Fruit fly (Drosophila melanogaster) whole organism, embryonic: ENCODE results near the gene Fer2LCH.

ENCODE experiments used
- Blimp-1 ChIP-seq: fragments of 200-800 bp; sonication (Bioruptor generic); optimal IDR thresholded peaks from 3 replicates; lab custom pipeline; 2018; ENCODE audit warnings: missing biosample characterization, missing genetic modification characterization, mild to moderate bottlenecking, moderate library complexity, missing genetic modification reagents
- CG11504 ChIP-seq: fragments of 200-800 bp; sonication (Bioruptor generic); optimal IDR thresholded peaks from 3 replicates; lab custom pipeline; 2019; ENCODE audit warnings: missing biosample characterization, mild to moderate bottlenecking, missing genetic modification characterization, moderate library complexity
- CG11695 ChIP-seq: fragments of 200-800 bp; sonication (Bioruptor generic); IDR thresholded peaks from 3 replicates; pipeline ENCODE4 v1.3.6; 2022; ENCODE audit warnings: missing biosample characterization, missing genetic modification characterization
- CG11723 ChIP-seq: fragments of 200-800 bp; sonication (Bioruptor generic); optimal IDR thresholded peaks from 2 replicates; lab custom pipeline; 2017; ENCODE audit warnings: missing biosample characterization, mild to moderate bottlenecking, missing genetic modification characterization
- CG12071 ChIP-seq: fragments of 200-800 bp; sonication (Bioruptor generic); optimal IDR thresholded peaks from 3 replicates; lab custom pipeline; 2018; ENCODE audit warnings: missing biosample characterization, mild to moderate bottlenecking, missing genetic modification characterization
- CG13287 ChIP-seq: fragments of 200-800 bp; sonication (Bioruptor generic); IDR thresholded peaks from 2 replicates; pipeline ENCODE4 v1.3.6; 2022; ENCODE audit warnings: missing biosample characterization, missing genetic modification characterization; ENCODE audit not compliant: partially characterized antibody
- CG1529 ChIP-seq: fragments of 200-800 bp; sonication (Bioruptor generic); optimal IDR thresholded peaks from 3 replicates; lab custom pipeline; 2018; ENCODE audit warnings: missing biosample characterization, missing genetic modification characterization
- CG18476 ChIP-seq: fragments of 200-800 bp; sonication (Bioruptor generic); optimal IDR thresholded peaks from 2 replicates; lab custom pipeline; 2016; ENCODE audit warnings: missing biosample characterization, mild to moderate bottlenecking, missing genetic modification characterization
- CG4360 ChIP-seq: fragments of 200-800 bp; sonication (Bioruptor generic); IDR thresholded peaks from 2 replicates; pipeline ENCODE4 v1.3.6; 2022; ENCODE audit warnings: missing biosample characterization, missing genetic modification characterization
- CG6813 ChIP-seq: fragments of 200-800 bp; sonication (Bioruptor generic); optimal IDR thresholded peaks from 2 replicates; lab custom pipeline; 2017; ENCODE audit warnings: missing biosample characterization, missing genetic modification characterization, mild to moderate bottlenecking, moderate library complexity, missing genetic modification reagents
- Drgx ChIP-seq: fragments of 200-800 bp; sonication (Bioruptor generic); IDR thresholded peaks from 2 replicates; pipeline ENCODE4 v1.3.6; 2022; ENCODE audit warnings: missing biosample characterization, missing genetic modification characterization
- Eip74EF ChIP-seq, 2 experiments: fragments of 200-800 bp in 1 of 2; fragments of >200 bp in 1 of 2; sonication (Bioruptor generic) in 1 of 2; optimal IDR thresholded peaks; 2 replicates each; lab custom pipeline; 2017 to 2019; ENCODE audit warnings: missing biosample characterization in 2 of 2, missing genetic modification characterization in 2 of 2, mild to moderate bottlenecking in 1 of 2, moderate library complexity in 1 of 2
- HHEX ChIP-seq: fragments of 200-800 bp; sonication (Bioruptor generic); optimal IDR thresholded peaks from 3 replicates; lab custom pipeline; 2017; ENCODE audit warnings: missing biosample characterization, mild to moderate bottlenecking, missing genetic modification characterization, missing genetic modification reagents
- Hey ChIP-seq: fragments of 200-800 bp; sonication (Bioruptor generic); optimal IDR thresholded peaks from 3 replicates; lab custom pipeline; 2018; ENCODE audit warnings: missing biosample characterization, mild to moderate bottlenecking, missing genetic modification characterization
- MBD-R2 ChIP-seq: fragments of 200-800 bp; sonication (Bioruptor generic); IDR thresholded peaks from 2 replicates; pipeline ENCODE4 v1.3.6; 2022; ENCODE audit warnings: missing biosample characterization, missing genetic modification characterization
- NFAT ChIP-seq: fragments of 200-800 bp; sonication (Bioruptor generic); IDR thresholded peaks from 2 replicates; pipeline ENCODE4 v1.3.6; 2022; ENCODE audit warnings: missing biosample characterization, missing genetic modification characterization
- PHDP ChIP-seq: fragments of 200-800 bp; sonication (Bioruptor generic); optimal IDR thresholded peaks from 3 replicates; lab custom pipeline; 2018; ENCODE audit warnings: missing biosample characterization, mild to moderate bottlenecking, missing genetic modification characterization, moderate library complexity
- Side ChIP-seq: fragments of 200-800 bp; sonication (Bioruptor generic); optimal IDR thresholded peaks from 2 replicates; lab custom pipeline; 2016; ENCODE audit warnings: missing biosample characterization, missing genetic modification characterization
- Vsx1 ChIP-seq: fragments of 200-800 bp; sonication (Bioruptor generic); optimal IDR thresholded peaks from 2 replicates; lab custom pipeline; 2017; ENCODE audit warnings: missing biosample characterization, mild to moderate bottlenecking, missing genetic modification characterization, missing genetic modification reagents
- bsh ChIP-seq, 2 experiments: fragments of 200-800 bp; sonication (Bioruptor generic); optimal IDR thresholded peaks; 2 replicates each; lab custom pipeline; 2017 to 2018; ENCODE audit warnings: mild to moderate bottlenecking in 2 of 2, missing biosample characterization in 2 of 2, missing genetic modification characterization in 2 of 2, moderate library complexity in 1 of 2
- chinmo ChIP-seq: fragments of 200-800 bp; sonication (Bioruptor generic); IDR thresholded peaks from 4 replicates; pipeline ENCODE4 v1.3.6; 2022; ENCODE audit warnings: missing biosample characterization, missing genetic modification characterization; ENCODE audit not compliant: partially characterized antibody
- crol ChIP-seq: fragments of 200-800 bp; sonication (Bioruptor generic); IDR thresholded peaks from 2 replicates; pipeline ENCODE4 v1.3.6; 2022; ENCODE audit warnings: missing biosample characterization, missing genetic modification characterization
- dm ChIP-seq: fragments of 200-800 bp; sonication (Bioruptor generic); optimal IDR thresholded peaks from 3 replicates; lab custom pipeline; 2016; ENCODE audit warnings: missing biosample characterization, missing genetic modification characterization
- exex ChIP-seq: fragments of 200-800 bp; sonication (Bioruptor generic); optimal IDR thresholded peaks from 4 replicates; lab custom pipeline; 2018; ENCODE audit warnings: missing biosample characterization, mild to moderate bottlenecking, missing genetic modification characterization, moderate library complexity
- fru ChIP-seq: fragments of >200 bp; optimal IDR thresholded peaks from 2 replicates; lab custom pipeline; 2017
- kni ChIP-seq: fragments of 200-800 bp; sonication (Bioruptor generic); optimal IDR thresholded peaks from 3 replicates; lab custom pipeline; 2017; ENCODE audit warnings: mild to moderate bottlenecking, missing biosample characterization, missing genetic modification reagents, missing genetic modification characterization
- lab ChIP-seq: fragments of 200-800 bp; sonication (Bioruptor generic); optimal IDR thresholded peaks from 3 replicates; lab custom pipeline; 2017; ENCODE audit warnings: missing biosample characterization, missing genetic modification characterization, mild to moderate bottlenecking, moderate library complexity, missing genetic modification reagents
- slbo ChIP-seq: fragments of 200-800 bp; sonication (Bioruptor generic); IDR thresholded peaks from 2 replicates; pipeline ENCODE4 v1.3.6; 2022; ENCODE audit warnings: missing biosample characterization, missing genetic modification characterization
- stwl ChIP-seq: fragments of 200-800 bp; sonication (Bioruptor generic); optimal IDR thresholded peaks from 3 replicates; lab custom pipeline; 2018; ENCODE audit warnings: missing biosample characterization, mild to moderate bottlenecking, missing genetic modification characterization, moderate library complexity
- tll ChIP-seq, 2 experiments: fragments of 200-800 bp in 1 of 2; fragments of >200 bp in 1 of 2; sonication (Bioruptor generic) in 1 of 2; optimal IDR thresholded peaks; 2 replicates each; lab custom pipeline; 2017 to 2019; ENCODE audit warnings: missing biosample characterization in 2 of 2, missing genetic modification characterization in 2 of 2, mild to moderate bottlenecking in 1 of 2, moderate library complexity in 1 of 2
- tup ChIP-seq: fragments of 200-800 bp; sonication (Bioruptor generic); optimal IDR thresholded peaks from 2 replicates; lab custom pipeline; 2016; ENCODE audit warnings: missing biosample characterization, mild to moderate bottlenecking, missing genetic modification characterization, moderate library complexity
- yki ChIP-seq: fragments of >200 bp; optimal IDR thresholded peaks from 3 replicates; lab custom pipeline; 2018
- zen ChIP-seq: fragments of 200-800 bp; sonication (Bioruptor generic); optimal IDR thresholded peaks from 3 replicates; lab custom pipeline; 2018; ENCODE audit warnings: missing biosample characterization, mild to moderate bottlenecking, missing genetic modification characterization, moderate library complexity

The Fer2LCH gene

dm6 chr3R:30343048-30343447 is 44.6 kb upstream of the Fer2LCH start:
- TF ChIP-seq kni (GFP tag; lab: Kevin White, UChicago) (no peak), Drgx (GFP tag; lab: Robert Waterston, UW) (peak; percentile 83)

- TF ChIP-seq Drgx (GFP tag; lab: Robert Waterston, UW) (peak; percentile 35), stwl (tag; lab: Kevin White, UChicago) (no peak), CG11504 (peak; percentile 86), dm (GFP tag; lab: Kevin White, UChicago) (no peak), yki (lab: Kevin White, UChicago) (no peak), NFAT (GFP tag; lab: Robert Waterston, UW) (0 out of 2 replicates have a peak, but pooled peaks have one; percentile 26), tup (GFP tag; lab: Kevin White, UChicago) (no peak), fru (lab: Kevin White, UChicago) (no peak), Eip74EF (GFP tag; optimal IDR thresholded peaks at IDR 0.05; lab: Kevin White, UChicago) (no peak), crol (0 out of 2 replicates have a peak, but pooled peaks have one; percentile 32)
Measured at dm6 chr3R:30343453-30344220, 44.0 kb upstream of the Fer2LCH start.

- no peak for TF ChIP-seq CG13287 (GFP tag; lab: Robert Waterston, UW)
- TF ChIP-seq CG4360 (GFP tag; lab: Robert Waterston, UW): 0 out of 2 replicates have a peak, but pooled peaks have one; percentile 5
- peak; percentile 5 for TF ChIP-seq zen
- 0 out of 2 replicates have a peak, but pooled peaks have one; percentile 7 for TF ChIP-seq crol
- TF ChIP-seq MBD-R2: 0 out of 2 replicates have a peak, but pooled peaks have one; percentile 9
- peak; percentile 91 for TF ChIP-seq Drgx (GFP tag; lab: Robert Waterston, UW)
- TF ChIP-seq bsh (GFP tag; optimal IDR thresholded peaks at IDR 0.05; lab: Kevin White, UChicago): peak in 1 of 2 experiments; percentile 63
- TF ChIP-seq CG18476 (GFP tag; lab: Kevin White, UChicago): no peak
- no peak for TF ChIP-seq slbo (GFP tag; lab: Robert Waterston, UW)
- TF ChIP-seq tll (GFP tag; optimal IDR thresholded peaks at IDR 0.05; lab: Kevin White, UChicago): peak in 1 of 2 experiments; percentile 15
Measured at dm6 chr3R:30344221-30344948, 43.2 kb upstream of the Fer2LCH start.

DNA sequence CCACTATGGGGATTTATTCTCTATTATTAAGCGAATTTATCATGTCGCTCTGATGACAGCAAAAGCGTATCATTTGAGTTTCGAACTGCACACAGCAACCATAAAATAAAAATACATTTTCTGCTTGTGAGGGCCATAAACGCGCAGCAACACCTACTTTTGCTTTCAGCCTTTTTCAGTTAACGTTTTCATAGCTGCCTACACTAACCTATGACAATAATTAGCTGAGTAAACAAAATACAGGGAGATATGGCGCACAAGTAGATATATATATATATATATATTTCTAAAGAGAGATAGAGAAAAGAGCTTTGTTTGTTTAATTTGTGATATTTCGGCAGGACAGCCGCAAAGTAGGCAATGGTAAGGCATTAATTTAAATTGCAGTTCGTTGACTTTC is 42.1 kb upstream of the Fer2LCH start:
- TF ChIP-seq Hey: no peak
- no peak for TF ChIP-seq CG11723 (GFP tag; lab: Kevin White, UChicago)
- TF ChIP-seq Blimp-1 (GFP tag; lab: Kevin White, UChicago): peak; percentile 71
- 0 out of 3 replicates have a peak, but pooled peaks have one; percentile 33 for TF ChIP-seq CG11695
- peak; percentile 84 for TF ChIP-seq Vsx1 (GFP tag; lab: Kevin White, UChicago)
- TF ChIP-seq CG12071 (GFP tag; lab: Kevin White, UChicago): peak; percentile 8
- 0 out of 2 replicates have a peak, but pooled peaks have one; percentile 20 for TF ChIP-seq CG13287 (GFP tag; lab: Robert Waterston, UW)
- TF ChIP-seq PHDP: peak; percentile 30
- TF ChIP-seq Side (GFP tag; lab: Kevin White, UChicago): no peak
- peak; percentile 4 for TF ChIP-seq CG11504
- peak; percentile 4 for TF ChIP-seq HHEX
- TF ChIP-seq chinmo (GFP tag; lab: Robert Waterston, UW): 0 out of 4 replicates have a peak, but pooled peaks have one; percentile 54
- peak; percentile 1 for TF ChIP-seq exex (tag; lab: Kevin White, UChicago)
- TF ChIP-seq CG6813 (GFP tag; lab: Kevin White, UChicago): peak; percentile 3
- TF ChIP-seq lab (GFP tag; lab: Kevin White, UChicago): peak; percentile 9
- TF ChIP-seq CG1529 (GFP tag; lab: Kevin White, UChicago): peak; percentile 21
